Fruit fly (Drosophila melanogaster): ENCODE measurements around the gene CG31810.

Gene CG31810

dm6 chr2L:16839665-16840064 lies 12.5 kb downstream of the CG31810 start:
- no peak for TF ChIP-seq ap (GFP tag; IDR thresholded peaks at IDR 0.05)
- no peak for TF ChIP-seq CG7556 (GFP tag; optimal IDR thresholded peaks at IDR 0.05)
- TF ChIP-seq sens-2 (GFP tag; IDR thresholded peaks at IDR 0.05) = no peak
- TF ChIP-seq CG6683 (GFP tag; optimal IDR thresholded peaks at IDR 0.05) = no peak
- peak; percentile 7 for TF ChIP-seq nau (GFP tag; optimal IDR thresholded peaks at IDR 0.05)
- 0 out of 4 replicates have a peak, but pooled peaks have one; percentile 44 for TF ChIP-seq chinmo (GFP tag; IDR thresholded peaks at IDR 0.05; ENCODE audit: partially characterized antibody)
- no peak for TF ChIP-seq Doc3 (GFP tag; IDR thresholded peaks at IDR 0.05; ENCODE audit: partially characterized antibody)
- peak; percentile 92 for TF ChIP-seq sd (tag; optimal IDR thresholded peaks at IDR 0.05)
- TF ChIP-seq CG8359 (GFP tag; optimal IDR thresholded peaks at IDR 0.05; ENCODE audit: borderline replicate concordance) = no peak

- no peak for TF ChIP-seq CG1603 (tag; optimal IDR thresholded peaks at IDR 0.05)
- TF ChIP-seq stwl (tag; optimal IDR thresholded peaks at IDR 0.05) = no peak
- TF ChIP-seq CG11456 (GFP tag; IDR thresholded peaks at IDR 0.05) = no peak
- no peak for TF ChIP-seq psq (GFP tag; optimal IDR thresholded peaks at IDR 0.05)
- no peak for TF ChIP-seq CG18619 (GFP tag; optimal IDR thresholded peaks at IDR 0.05)
Measured at dm6 chr2L:16837672-16838071, 14.5 kb downstream of the CG31810 start, which contains the start of the genes SclA and SclB. TSS of gene SclA (plus strand) at chr2L:16837972. TSS of gene SclB (plus strand) at chr2L:16837972.

- TF ChIP-seq CG8765 (GFP tag; IDR thresholded peaks at IDR 0.05) = no peak
- peak in 1 of 2 experiments; percentile 5 for TF ChIP-seq Pdp1 (GFP tag; optimal IDR thresholded peaks at IDR 0.05)
- TF ChIP-seq CG6791 (GFP tag; IDR thresholded peaks at IDR 0.05; ENCODE audit: partially characterized antibody) = no peak
Measured at dm6 chr2L:16837158-16837557, 15.0 kb downstream of the CG31810 start, which contains the start of gene Nepl9. TSS of gene Nepl9 (minus strand) at chr2L:16837258.

- no peak for TF ChIP-seq CG2875 (GFP tag; optimal IDR thresholded peaks at IDR 0.05)
Measured at dm6 chr2L:16834402-16834801, 17.8 kb downstream of the CG31810 start, which contains the start of gene CG13282. TSS of gene CG13282 (minus strand) at chr2L:16834502.

- TF ChIP-seq dati (GFP tag; IDR thresholded peaks at IDR 0.05) = no peak
- no peak for TF ChIP-seq NfI (GFP tag; optimal IDR thresholded peaks at IDR 0.05)
- TF ChIP-seq Lhr (GFP tag; optimal IDR thresholded peaks at IDR 0.05) = peak; percentile 23
- no peak for TF ChIP-seq ttk (GFP tag; IDR thresholded peaks at IDR 0.05)
- no peak for TF ChIP-seq CG32767 (GFP tag; IDR thresholded peaks at IDR 0.05)
- TF ChIP-seq CG13287 (GFP tag; IDR thresholded peaks at IDR 0.05; ENCODE audit: partially characterized antibody) = peak; percentile 88
- no peak for TF ChIP-seq CG1233 (GFP tag; optimal IDR thresholded peaks at IDR 0.05)
- TF ChIP-seq CG30020 (tag; optimal IDR thresholded peaks at IDR 0.05) = peak; percentile 11
- no peak for TF ChIP-seq seq (GFP tag; IDR thresholded peaks at IDR 0.05)
- no peak for TF ChIP-seq CG31224 (GFP tag; IDR thresholded peaks at IDR 0.05)
- TF ChIP-seq Mes4 (GFP tag; optimal IDR thresholded peaks at IDR 0.05) = no peak
- TF ChIP-seq pnt (GFP tag; optimal IDR thresholded peaks at IDR 0.05) = no peak
- TF ChIP-seq cas (GFP tag; IDR thresholded peaks at IDR 0.05) = no peak
- no peak for TF ChIP-seq phol (tag; optimal IDR thresholded peaks at IDR 0.05)
- no peak for TF ChIP-seq CG7839 (tag; optimal IDR thresholded peaks at IDR 0.05)
- no peak for TF ChIP-seq ap (GFP tag; IDR thresholded peaks at IDR 0.05)
- TF ChIP-seq slp2 (GFP tag; optimal IDR thresholded peaks at IDR 0.05) = no peak
- TF ChIP-seq Abd-B (GFP tag; optimal IDR thresholded peaks at IDR 0.05) = no peak
- TF ChIP-seq Hr3 (GFP tag; optimal IDR thresholded peaks at IDR 0.05) = peak; percentile 35
- peak; percentile 88; the same call in 2 of the 3 replicates for TF ChIP-seq Opbp (GFP tag; IDR thresholded peaks at IDR 0.05; ENCODE audit: partially characterized antibody)
- no peak for TF ChIP-seq Oaz (GFP tag; IDR thresholded peaks at IDR 0.05)
- TF ChIP-seq CG10431 (GFP tag; optimal IDR thresholded peaks at IDR 0.05) = no peak
- no peak for TF ChIP-seq pita (GFP tag; optimal IDR thresholded peaks at IDR 0.05)
- no peak for TF ChIP-seq gem (tag; optimal IDR thresholded peaks at IDR 0.05)
- no peak for TF ChIP-seq lbe (GFP tag; optimal IDR thresholded peaks at IDR 0.05)
Measured at dm6 chr2L:16826872-16827506, 25.2 kb downstream of the CG31810 start, which contains the start of gene AspRS-m. TSS of gene AspRS-m (plus strand) at chr2L:16827078.
